Worm (Caenorhabditis elegans) whole organism, L1 larva: ENCODE results near the gene F26D11.1.

Experiments used
- C04F5.9 ChIP-seq: sonication (generic microtip); optimal IDR thresholded peaks from 2 replicates; lab custom pipeline; 2016; ENCODE audit warnings: missing genetic modification characterization, missing compliant biosample characterization
- C16A3.4 ChIP-seq: fragments of 150-350 bp; optimal IDR thresholded peaks from 2 replicates; lab custom pipeline; 2014; ENCODE audit warnings: missing biosample characterization, missing genetic modification characterization
- C34B4.2 ChIP-seq: sonication (generic microtip); optimal IDR thresholded peaks from 2 replicates; lab custom pipeline; 2017; ENCODE audit warnings: mild to moderate bottlenecking, missing genetic modification characterization, missing compliant biosample characterization
- F16B12.6 ChIP-seq: fragments of 150-350 bp; optimal IDR thresholded peaks from 2 replicates; lab custom pipeline; 2014; ENCODE audit warnings: missing biosample characterization, missing genetic modification characterization
- aha-1 ChIP-seq: fragments of 150-350 bp; optimal IDR thresholded peaks from 2 replicates; lab custom pipeline; 2014; ENCODE audit warnings: missing biosample characterization, missing genetic modification characterization
- aly-2 ChIP-seq: fragments of 150-350 bp; optimal IDR thresholded peaks from 2 replicates; lab custom pipeline; 2014; ENCODE audit warnings: missing biosample characterization, missing genetic modification characterization
- ceh-63 ChIP-seq: fragments of 200-800 bp; sonication (Bioruptor generic); optimal IDR thresholded peaks from 2 replicates; lab custom pipeline; 2018; ENCODE audit warnings: mild to moderate bottlenecking, missing genetic modification characterization, missing compliant biosample characterization
- ceh-82 ChIP-seq, 3 experiments: fragments of 150-350 bp in 1 of 3; sonication (generic microtip) in 2 of 3; optimal IDR thresholded peaks; 2 replicates each; lab custom pipeline; 2014 to 2017; ENCODE audit warnings: missing biosample characterization in 3 of 3, missing genetic modification characterization in 3 of 3
- ceh-90 ChIP-seq: sonication (generic microtip); optimal IDR thresholded peaks from 2 replicates; lab custom pipeline; 2016; ENCODE audit warnings: missing genetic modification characterization, missing compliant biosample characterization
- dpl-1 ChIP-seq, 3 experiments: fragments of 150-350 bp in 2 of 3; sonication (generic microtip) in 1 of 3; optimal IDR thresholded peaks; 2 replicates each; lab custom pipeline; 2014 to 2017; ENCODE audit warnings: missing biosample characterization in 3 of 3, missing genetic modification characterization in 3 of 3, missing genetic modification reagents in 3 of 3
- dsc-1 ChIP-seq: sonication (generic microtip); optimal IDR thresholded peaks from 2 replicates; lab custom pipeline; 2016; ENCODE audit warnings: mild to moderate bottlenecking, missing genetic modification characterization, missing compliant biosample characterization
- efl-1 ChIP-seq, 4 experiments: fragments of 150-350 bp; optimal IDR thresholded peaks in 3 of 4; peaks in 1 of 4; 1 replicate in 1 of 4; 2 replicates in 3 of 4; lab custom pipeline; 2014; ENCODE audit warnings: missing biosample characterization in 2 of 4, missing genetic modification characterization in 2 of 4, missing genetic modification reagents in 2 of 4
- efl-3 ChIP-seq: fragments of 200-800 bp; sonication (Bioruptor generic); optimal IDR thresholded peaks from 2 replicates; lab custom pipeline; 2018; ENCODE audit warnings: mild to moderate bottlenecking, missing genetic modification characterization, missing compliant biosample characterization
- egl-27 ChIP-seq, 2 experiments: fragments of 150-350 bp in 1 of 2; sonication (generic microtip); optimal IDR thresholded peaks; 3 replicates each; lab custom pipeline; 2017 to 2018; ENCODE audit warnings: missing biosample characterization in 2 of 2, missing genetic modification characterization in 2 of 2, missing genetic modification reagents in 2 of 2
- elt-3 ChIP-seq, 6 experiments: fragments of 150-350 bp in 1 of 6; sonication (generic microtip); optimal IDR thresholded peaks; 2 replicates each; lab custom pipeline; 2017 to 2018; ENCODE audit warnings: missing biosample characterization in 6 of 6, missing genetic modification characterization in 6 of 6, inconsistent platforms in 1 of 6
- fkh-4 ChIP-seq: sonication (generic microtip); optimal IDR thresholded peaks from 2 replicates; lab custom pipeline; 2016; ENCODE audit warnings: missing compliant biosample characterization, missing genetic modification characterization, borderline replicate concordance
- fkh-8 ChIP-seq: sonication (generic microtip); optimal IDR thresholded peaks from 2 replicates; lab custom pipeline; 2016; ENCODE audit warnings: mild to moderate bottlenecking, missing genetic modification characterization, missing compliant biosample characterization
- fos-1 ChIP-seq: fragments of 150-350 bp; optimal IDR thresholded peaks from 2 replicates; lab custom pipeline; 2014; ENCODE audit warnings: missing biosample characterization, missing genetic modification characterization
- hlh-4 ChIP-seq: sonication (generic microtip); optimal IDR thresholded peaks from 2 replicates; lab custom pipeline; 2016; ENCODE audit warnings: mild to moderate bottlenecking, missing genetic modification characterization, missing compliant biosample characterization
- hpl-2 ChIP-seq: fragments of 150-350 bp; optimal IDR thresholded peaks from 2 replicates; lab custom pipeline; 2014; ENCODE audit warnings: missing biosample characterization, missing genetic modification reagents, missing genetic modification characterization
- isw-1 ChIP-seq: fragments of 200-800 bp; sonication (Bioruptor generic); IDR thresholded peaks from 2 replicates; pipeline ENCODE4 v1.3.6; 2022; ENCODE audit warnings: missing genetic modification characterization, missing compliant biosample characterization
- jun-1 ChIP-seq: fragments of 150-350 bp; optimal IDR thresholded peaks from 2 replicates; lab custom pipeline; 2014; ENCODE audit warnings: missing biosample characterization, missing genetic modification reagents, missing genetic modification characterization
- lin-13 ChIP-seq: fragments of 150-350 bp; optimal IDR thresholded peaks from 2 replicates; lab custom pipeline; 2014; ENCODE audit warnings: missing biosample characterization, missing genetic modification reagents, missing genetic modification characterization
- lin-14 ChIP-seq: fragments of 200-800 bp; sonication (Bioruptor generic); optimal IDR thresholded peaks from 2 replicates; lab custom pipeline; 2018; ENCODE audit warnings: mild to moderate bottlenecking, missing genetic modification characterization, moderate library complexity, missing compliant biosample characterization
- lin-15B ChIP-seq: fragments of 150-350 bp; sonication (generic microtip); optimal IDR thresholded peaks from 3 replicates; lab custom pipeline; 2014; ENCODE audit warnings: missing biosample characterization, missing genetic modification characterization
- lin-35 ChIP-seq, 2 experiments: fragments of 150-350 bp; optimal IDR thresholded peaks; 2 replicates each; lab custom pipeline; 2014; ENCODE audit warnings: missing biosample characterization in 2 of 2, missing genetic modification characterization in 2 of 2, missing genetic modification reagents in 2 of 2
- lsy-2 ChIP-seq, 2 experiments: fragments of 150-350 bp; optimal IDR thresholded peaks; 2 replicates each; lab custom pipeline; 2014; ENCODE audit warnings: missing biosample characterization in 2 of 2, missing genetic modification characterization in 2 of 2
- mdl-1 ChIP-seq, 2 experiments: fragments of 150-350 bp; optimal IDR thresholded peaks; 2 replicates each; lab custom pipeline; 2014 to 2017; ENCODE audit warnings: missing biosample characterization in 2 of 2, missing genetic modification characterization in 2 of 2, inconsistent platforms in 1 of 2
- mef-2 ChIP-seq: fragments of 150-350 bp; optimal IDR thresholded peaks from 2 replicates; lab custom pipeline; 2014; ENCODE audit warnings: missing biosample characterization, missing genetic modification characterization
- mep-1 ChIP-seq: fragments of 150-350 bp; optimal IDR thresholded peaks from 2 replicates; lab custom pipeline; 2014; ENCODE audit warnings: missing biosample characterization, missing genetic modification characterization
- nhr-19 ChIP-seq: fragments of 200-800 bp; sonication (Bioruptor generic); conservative IDR thresholded peaks from 2 replicates; pipeline ENCODE4 v1.3.6; 2022; ENCODE audit warnings: missing genetic modification characterization, missing compliant biosample characterization
- nhr-85 ChIP-seq: sonication (generic microtip); peaks from one replicate; lab custom pipeline; 2016; ENCODE audit warnings: missing genetic modification characterization, inconsistent platforms, missing compliant biosample characterization
- nhr-90 ChIP-seq: sonication (generic microtip); optimal IDR thresholded peaks from 2 replicates; lab custom pipeline; 2016; ENCODE audit warnings: mild to moderate bottlenecking, missing genetic modification characterization, missing compliant biosample characterization; ENCODE audit not compliant: poor library complexity
- pqm-1 ChIP-seq: sonication (generic microtip); optimal IDR thresholded peaks from 3 replicates; lab custom pipeline; 2017; ENCODE audit warnings: missing biosample characterization, missing genetic modification characterization
- skn-1 ChIP-seq: fragments of 150-350 bp; optimal IDR thresholded peaks from 2 replicates; lab custom pipeline; 2014; ENCODE audit warnings: missing biosample characterization, missing genetic modification characterization
- snpc-4 ChIP-seq: fragments of 150-350 bp; optimal IDR thresholded peaks from 2 replicates; lab custom pipeline; 2014; ENCODE audit warnings: missing biosample characterization, missing genetic modification characterization
- sup-37 ChIP-seq: fragments of 200-800 bp; sonication (Bioruptor generic); optimal IDR thresholded peaks from 2 replicates; lab custom pipeline; 2018; ENCODE audit warnings: mild to moderate bottlenecking, missing genetic modification characterization, missing compliant biosample characterization
- tbx-2 ChIP-seq: sonication (generic microtip); optimal IDR thresholded peaks from 2 replicates; lab custom pipeline; 2016; ENCODE audit warnings: missing genetic modification characterization, missing compliant biosample characterization
- unc-130 ChIP-seq: fragments of 150-350 bp; optimal IDR thresholded peaks from 2 replicates; lab custom pipeline; 2017; ENCODE audit warnings: missing biosample characterization, missing genetic modification characterization, inconsistent platforms
- unc-98 ChIP-seq: fragments of 200-800 bp; sonication (Bioruptor generic); IDR thresholded peaks from 2 replicates; pipeline ENCODE4 v1.3.6; 2022; ENCODE audit warnings: missing genetic modification characterization, missing compliant biosample characterization
- vab-15 ChIP-seq: sonication (generic microtip); optimal IDR thresholded peaks from 2 replicates; lab custom pipeline; 2017; ENCODE audit warnings: missing genotype, mild to moderate bottlenecking, missing genetic modification characterization, missing compliant biosample characterization
- zip-4 ChIP-seq: fragments of 200-800 bp; sonication (Bioruptor generic); optimal IDR thresholded peaks from 2 replicates; lab custom pipeline; 2018; ENCODE audit warnings: mild to moderate bottlenecking, missing genetic modification characterization, moderate library complexity, missing compliant biosample characterization
- ztf-11 ChIP-seq, 2 experiments: sonication (generic microtip); optimal IDR thresholded peaks; 2 replicates each; lab custom pipeline; 2016 to 2017; ENCODE audit warnings: missing genetic modification characterization in 2 of 2, missing biosample characterization in 1 of 2, missing compliant biosample characterization in 1 of 2

The F26D11.1 gene

DNA sequence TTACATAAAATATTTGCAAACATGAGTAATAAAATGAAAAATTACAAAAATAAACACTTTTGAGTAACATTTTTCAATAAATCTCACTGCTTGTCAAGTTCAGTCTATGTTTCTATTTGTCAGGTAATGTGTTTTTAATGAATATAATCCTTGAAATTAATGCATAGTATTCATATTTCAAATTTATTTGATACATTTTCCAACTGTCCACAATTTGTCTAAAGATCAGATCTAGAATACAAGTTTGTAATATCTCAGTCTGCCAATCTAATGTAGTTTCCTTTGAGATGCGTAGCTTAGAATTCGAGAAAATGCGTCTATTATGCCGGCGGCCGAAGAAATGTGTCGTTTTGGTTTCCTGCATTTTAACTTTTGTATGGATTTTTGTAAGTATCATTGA, 37.8 kb upstream of the F26D11.1 start, which contains the start of gene Y97E10B.1 (continued):
- no peak for TF ChIP-seq unc-130 (tag; lab: Kevin White, UChicago)

DNA sequence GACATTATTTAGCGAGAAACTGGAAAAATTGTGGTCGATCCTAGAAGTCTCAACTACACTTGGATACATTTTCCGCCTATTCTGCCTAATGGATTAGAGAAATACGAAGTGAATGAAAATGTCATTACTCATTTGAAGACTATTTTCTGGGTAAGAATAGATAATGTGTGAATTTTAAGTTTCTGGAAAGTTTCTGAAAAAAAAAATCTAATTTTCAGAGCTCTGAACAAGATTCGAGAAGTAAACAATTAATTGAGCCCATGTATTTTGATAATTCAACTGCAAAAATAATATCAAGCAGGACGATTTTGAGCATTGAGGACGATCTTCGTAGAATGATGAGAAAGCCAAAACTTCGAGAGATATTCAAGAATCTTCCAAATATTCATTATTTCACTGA, 35.1 kb upstream of the F26D11.1 start:
- TF ChIP-seq lin-13 (no peak), fkh-8 (tag; lab: Kevin White, UChicago) (peak; percentile 14), pqm-1 (tag; lab: Kevin White, UChicago) (no peak), lin-15B (tag; lab: Kevin White, UChicago) (no peak), dsc-1 (tag; lab: Kevin White, UChicago) (peak; percentile 48), tbx-2 (no peak), elt-3 (tag; optimal IDR thresholded peaks at IDR 0.05; lab: Kevin White, UChicago) (no peak), jun-1 (tag; lab: Kevin White, UChicago) (no peak), C04F5.9 (no peak), unc-98 (GFP tag; lab: Robert Waterston, UW) (no peak), mep-1 (tag; lab: Kevin White, UChicago) (no peak), dpl-1 (GFP tag; optimal IDR thresholded peaks at IDR 0.05; lab: Kevin White, UChicago) (no peak), egl-27 (tag; optimal IDR thresholded peaks at IDR 0.05; lab: Kevin White, UChicago) (no peak)

DNA sequence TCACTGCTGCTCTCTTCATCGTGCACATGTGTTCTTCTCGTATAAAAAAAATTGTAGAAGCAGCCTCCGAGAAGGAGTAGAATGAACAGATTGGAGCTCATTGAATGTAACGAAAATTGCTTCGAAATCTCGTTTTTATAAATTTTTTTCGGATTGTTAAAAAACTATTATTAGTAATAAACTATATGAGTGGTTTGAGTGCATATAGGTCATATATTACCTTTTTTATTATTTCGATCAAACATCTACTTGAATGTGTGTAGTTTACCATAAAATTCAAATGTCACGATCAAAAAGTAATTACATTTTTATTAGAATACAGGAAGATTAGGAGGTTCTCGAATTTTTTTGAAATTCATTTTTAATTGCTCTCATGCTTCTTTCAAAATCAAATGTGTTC, 28.5 kb upstream of the F26D11.1 start, which contains the start of gene clec-216:
Gene clec-216, minus strand, starts transcription at position 101 of the 400 bp plus-strand sequence.
- no peak for TF ChIP-seq hpl-2 (GFP tag; lab: Kevin White, UChicago)
- TF ChIP-seq hlh-4 (tag; lab: Kevin White, UChicago) = no peak
- no peak for TF ChIP-seq isw-1 (GFP tag; lab: Robert Waterston, UW)
- no peak for TF ChIP-seq mdl-1 (tag; optimal IDR thresholded peaks at IDR 0.05; lab: Kevin White, UChicago)
- TF ChIP-seq dsc-1 (tag; lab: Kevin White, UChicago) = no peak
- TF ChIP-seq tbx-2 = no peak
- no peak for TF ChIP-seq fos-1
- no peak for TF ChIP-seq dpl-1 (GFP tag; optimal IDR thresholded peaks at IDR 0.05; lab: Kevin White, UChicago)
- no peak for TF ChIP-seq ceh-63 (GFP tag; lab: Kevin White, UChicago)
- no peak for TF ChIP-seq nhr-85 (tag; lab: Kevin White, UChicago)
- TF ChIP-seq lin-35 (GFP tag; optimal IDR thresholded peaks at IDR 0.05; lab: Kevin White, UChicago) = no peak
- TF ChIP-seq aha-1 (tag; lab: Kevin White, UChicago) = no peak
- TF ChIP-seq lin-13 = no peak
- TF ChIP-seq efl-3 (GFP tag; lab: Kevin White, UChicago) = no peak
- TF ChIP-seq F16B12.6 (tag; lab: Kevin White, UChicago) = no peak

DNA sequence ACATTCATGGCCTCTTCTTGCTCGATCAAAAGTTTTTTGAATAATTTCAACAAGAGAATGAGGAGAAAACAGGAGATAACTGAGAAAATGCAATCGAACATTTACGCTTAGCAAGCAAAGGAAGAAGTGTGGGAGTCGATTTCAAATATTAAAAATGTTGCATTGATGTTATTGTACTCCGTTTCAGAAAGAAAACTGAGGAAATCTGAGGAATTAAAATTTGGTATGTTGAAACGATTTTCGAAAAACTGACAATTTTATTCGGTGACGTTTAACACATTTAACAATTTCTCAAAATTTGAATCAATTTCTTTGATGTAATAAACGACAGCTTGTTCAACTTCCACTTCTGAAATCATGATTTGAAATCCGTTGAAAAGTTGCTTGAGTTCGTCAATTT, 26.8 kb upstream of the F26D11.1 start, which contains the start of gene F26D11.13:
Gene F26D11.13, minus strand, starts transcription at position 101 of the 400 bp plus-strand sequence.
- TF ChIP-seq lsy-2 (tag; optimal IDR thresholded peaks at IDR 0.05; lab: Kevin White, UChicago) = no peak
- TF ChIP-seq sup-37 (GFP tag; lab: Kevin White, UChicago) = no peak
- TF ChIP-seq fkh-4 (tag; lab: Kevin White, UChicago) = no peak
- TF ChIP-seq ztf-11 (tag; optimal IDR thresholded peaks at IDR 0.05; lab: Kevin White, UChicago) = no peak
- TF ChIP-seq, all 84 proteins: peak for 0

DNA sequence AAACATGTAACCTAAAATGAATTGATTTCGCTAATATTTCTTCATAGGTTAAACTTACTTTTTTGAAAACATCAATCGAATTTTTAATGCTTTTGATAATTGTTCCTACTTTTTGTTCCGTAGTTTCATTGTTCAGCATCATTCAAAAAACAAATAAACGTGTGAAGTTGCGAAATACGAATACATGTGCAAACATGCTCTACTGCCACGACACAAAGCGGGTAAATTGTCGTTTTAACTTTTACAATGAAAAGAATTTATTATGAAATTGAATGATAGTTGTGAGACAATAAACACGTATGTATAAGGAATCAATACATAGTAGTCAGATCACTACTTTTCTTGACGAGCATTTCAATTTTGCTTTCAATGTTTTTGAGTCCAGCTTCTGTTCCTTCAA, 26.2 kb upstream of the F26D11.1 start, which contains the start of gene F26D11.12:
Gene F26D11.12, minus strand, starts transcription at position 145 of the 400 bp plus-strand sequence.
- TF ChIP-seq C04F5.9 = no peak
- TF ChIP-seq skn-1 (tag; lab: Kevin White, UChicago) = peak; percentile 62
- peak in 1 of 3 experiments; percentile 4 for TF ChIP-seq ceh-82 (tag; optimal IDR thresholded peaks at IDR 0.05; lab: Kevin White, UChicago)
- TF ChIP-seq C16A3.4 = peak; percentile 15
- TF ChIP-seq nhr-19 (GFP tag; lab: Robert Waterston, UW) = no peak
- no peak for TF ChIP-seq lin-13
- peak; percentile 38 for TF ChIP-seq zip-4 (GFP tag; lab: Kevin White, UChicago)
- no peak for TF ChIP-seq lin-14 (GFP tag; lab: Kevin White, UChicago)
- no peak for TF ChIP-seq nhr-90 (tag; lab: Kevin White, UChicago)
- no peak for TF ChIP-seq snpc-4 (tag; lab: Kevin White, UChicago)
- no peak for TF ChIP-seq aly-2 (tag; lab: Kevin White, UChicago)
- TF ChIP-seq hlh-4 (tag; lab: Kevin White, UChicago) = no peak
- peak; percentile 22 to 86 for TF ChIP-seq lin-35 (GFP tag; optimal IDR thresholded peaks at IDR 0.05; lab: Kevin White, UChicago)
- no peak for TF ChIP-seq ceh-90
- TF ChIP-seq mef-2 (tag; lab: Kevin White, UChicago) = no peak
- no peak for TF ChIP-seq C34B4.2 (tag; lab: Kevin White, UChicago)
- peak in 1 of 2 experiments; percentile 44 for TF ChIP-seq lsy-2 (tag; optimal IDR thresholded peaks at IDR 0.05; lab: Kevin White, UChicago)
- peak; percentile 56 to 66 for TF ChIP-seq efl-1 (optimal IDR thresholded peaks at IDR 0.05; lab: Kevin White, UChicago)
- TF ChIP-seq efl-1 (GFP tag; optimal IDR thresholded peaks at IDR 0.05 in 1 of 2; lab: Kevin White, UChicago) = peak; percentile 68 to 98
- no peak for TF ChIP-seq vab-15
- no peak for TF ChIP-seq sup-37 (GFP tag; lab: Kevin White, UChicago)
- TF ChIP-seq fkh-8 (tag; lab: Kevin White, UChicago) = no peak
- TF ChIP-seq unc-98 (GFP tag; lab: Robert Waterston, UW) = no peak
